Fruit fly (Drosophila melanogaster): ENCODE measurements around the gene Eig71Eh.

Gene Eig71Eh

DNA sequence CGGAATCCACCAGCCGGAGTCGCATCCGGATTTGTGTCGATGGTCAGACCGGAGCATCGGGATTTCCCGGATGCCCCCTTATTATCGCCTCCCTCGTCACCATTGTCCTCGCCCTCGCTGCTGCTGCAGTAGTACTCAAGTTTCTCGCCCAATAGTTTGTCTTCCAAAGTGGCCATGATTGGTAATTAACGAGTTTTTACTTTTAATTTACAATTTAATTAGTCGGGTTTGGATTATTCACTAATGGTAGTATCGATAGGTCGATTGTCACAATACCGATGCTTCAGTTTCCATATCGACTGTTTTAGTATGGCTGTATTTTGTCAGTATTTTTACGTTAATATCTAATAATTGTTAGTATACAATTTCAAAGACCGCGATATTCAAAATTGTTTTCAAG lies 49.1 kb downstream of the Eig71Eh start, which contains the start of gene CG7650 (continued):
- TF ChIP-seq CG2120 (GFP tag; optimal IDR thresholded peaks at IDR 0.05): no peak

All from whole organism, embryonic.